Fruit fly (Drosophila melanogaster) Kc167 (cell line): ENCODE measurements around the gene CG7916.

ENCODE experiments used
- Sin3A ChIP-seq: fragments of >200 bp; optimal IDR thresholded peaks from 2 replicates; lab custom pipeline; 2018; ENCODE audit warnings: missing external identifiers
- h ChIP-seq: fragments of >200 bp; optimal IDR thresholded peaks from 3 replicates; lab custom pipeline; 2018; ENCODE audit warnings: missing external identifiers
- insv ChIP-seq: fragments of >200 bp; optimal IDR thresholded peaks from 3 replicates; lab custom pipeline; 2018; ENCODE audit warnings: missing external identifiers
- psq ChIP-seq: fragments of >200 bp; optimal IDR thresholded peaks from 2 replicates; lab custom pipeline; 2017; ENCODE audit warnings: missing external identifiers
- ttk ChIP-seq: sonication (Bioruptor generic); optimal IDR thresholded peaks from 2 replicates; lab custom pipeline; 2017; ENCODE audit warnings: missing external identifiers

DNA sequence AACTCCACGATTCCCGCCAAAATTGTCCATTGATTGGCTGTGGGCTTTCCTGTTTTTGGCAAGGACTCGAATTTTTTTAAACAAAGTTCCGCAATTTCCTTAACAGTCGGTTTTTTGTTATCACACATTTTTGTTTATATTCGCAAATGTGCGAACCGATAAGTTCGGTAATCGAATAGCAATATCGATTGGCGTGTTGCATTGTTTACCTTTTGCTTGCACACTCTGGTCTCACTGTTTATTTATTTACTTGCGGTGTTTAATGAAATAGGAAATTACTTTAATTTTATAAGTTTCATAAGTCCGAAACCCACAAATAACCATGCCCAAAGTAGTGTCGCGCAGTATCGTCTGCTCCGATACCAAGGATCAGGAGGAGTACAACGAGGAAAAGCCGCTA is 35.2 kb upstream of the CG7916 start, which contains the start of the genes Adat1 and CG16865:
- TF ChIP-seq ttk (no peak), Sin3A (lab: Kevin White, UChicago) (no peak), psq (lab: Kevin White, UChicago) (no peak), insv (lab: Kevin White, UChicago) (no peak), h (lab: Kevin White, UChicago) (no peak)
